Worm (Caenorhabditis elegans) whole organism, late embryonic: ENCODE results near the gene F54F2.9.

Experiments used
- C08G9.2 ChIP-seq: sonication (generic microtip); optimal IDR thresholded peaks from 2 replicates; lab custom pipeline; 2016; ENCODE audit warnings: mild to moderate bottlenecking, missing genetic modification characterization, moderate library complexity, missing compliant biosample characterization
- C38D4.7 ChIP-seq: fragments of 200-800 bp; sonication (Bioruptor generic); optimal IDR thresholded peaks from 2 replicates; lab custom pipeline; 2018; ENCODE audit warnings: mild to moderate bottlenecking, missing genetic modification characterization, moderate library complexity, missing compliant biosample characterization
- F13H6.1 ChIP-seq: sonication (generic microtip); optimal IDR thresholded peaks from 2 replicates; lab custom pipeline; 2016; ENCODE audit warnings: missing genetic modification characterization, missing compliant biosample characterization
- K02D7.2 ChIP-seq: sonication (generic microtip); optimal IDR thresholded peaks from 2 replicates; lab custom pipeline; 2017; ENCODE audit warnings: mild to moderate bottlenecking, missing genetic modification characterization, missing compliant biosample characterization
- K09A11.1 ChIP-seq: sonication (generic microtip); optimal IDR thresholded peaks from 2 replicates; lab custom pipeline; 2017; ENCODE audit warnings: antibody characterized with exemption, mild to moderate bottlenecking, missing genetic modification characterization, missing compliant biosample characterization; ENCODE audit not compliant: insufficient read depth
- T23F11.4 ChIP-seq: fragments of 200-800 bp; sonication (Bioruptor generic); optimal IDR thresholded peaks from 2 replicates; lab custom pipeline; 2018; ENCODE audit warnings: mild to moderate bottlenecking, missing genetic modification characterization, missing compliant biosample characterization
- ama-1 ChIP-seq: fragments of 150-350 bp; optimal IDR thresholded peaks from 2 replicates; lab custom pipeline; 2014
- ceh-14 ChIP-seq: sonication (generic microtip); optimal IDR thresholded peaks from 2 replicates; lab custom pipeline; 2016; ENCODE audit warnings: missing genotype, missing genetic modification characterization, missing compliant biosample characterization
- ceh-18 ChIP-seq: sonication (generic microtip); optimal IDR thresholded peaks from 2 replicates; lab custom pipeline; 2016; ENCODE audit warnings: missing genetic modification characterization, missing compliant biosample characterization
- ceh-19 ChIP-seq: fragments of 200-800 bp; sonication (Bioruptor generic); optimal IDR thresholded peaks from 2 replicates; lab custom pipeline; 2018; ENCODE audit warnings: mild to moderate bottlenecking, missing genetic modification characterization, missing compliant biosample characterization
- ceh-2 ChIP-seq: sonication (generic microtip); optimal IDR thresholded peaks from 2 replicates; lab custom pipeline; 2016; ENCODE audit warnings: missing genotype, missing genetic modification characterization, missing compliant biosample characterization
- ceh-34 ChIP-seq: sonication (generic microtip); optimal IDR thresholded peaks from 2 replicates; lab custom pipeline; 2016; ENCODE audit warnings: mild to moderate bottlenecking, missing genetic modification characterization, missing compliant biosample characterization
- ceh-48 ChIP-seq: sonication (generic microtip); optimal IDR thresholded peaks from 2 replicates; lab custom pipeline; 2016; ENCODE audit warnings: missing genetic modification characterization, inconsistent platforms, missing compliant biosample characterization
- ceh-6 ChIP-seq: fragments of 200-800 bp; sonication (Bioruptor generic); optimal IDR thresholded peaks from 2 replicates; lab custom pipeline; 2018; ENCODE audit warnings: mild to moderate bottlenecking, missing genetic modification characterization, missing compliant biosample characterization
- dmd-4 ChIP-seq: sonication (generic microtip); optimal IDR thresholded peaks from 2 replicates; lab custom pipeline; 2016; ENCODE audit warnings: borderline replicate concordance, missing genetic modification characterization, missing compliant biosample characterization
- elt-2 ChIP-seq: sonication (generic microtip); optimal IDR thresholded peaks from 2 replicates; lab custom pipeline; 2016; ENCODE audit warnings: missing genetic modification reagents, missing genetic modification characterization, missing compliant biosample characterization
- elt-4 ChIP-seq: sonication (generic microtip); optimal IDR thresholded peaks from 2 replicates; lab custom pipeline; 2016; ENCODE audit warnings: missing genetic modification characterization, missing compliant biosample characterization
- ets-4 ChIP-seq: sonication (generic microtip); optimal IDR thresholded peaks from 2 replicates; lab custom pipeline; 2016; ENCODE audit warnings: missing genetic modification characterization, missing compliant biosample characterization
- fax-1 ChIP-seq: sonication (generic microtip); optimal IDR thresholded peaks from 2 replicates; lab custom pipeline; 2016; ENCODE audit warnings: missing genotype, missing genetic modification characterization, missing compliant biosample characterization
- fkh-6 ChIP-seq: sonication (generic microtip); optimal IDR thresholded peaks from 2 replicates; lab custom pipeline; 2016; ENCODE audit warnings: missing genetic modification characterization, missing compliant biosample characterization
- gmeb-2 ChIP-seq: sonication (generic microtip); optimal IDR thresholded peaks from 2 replicates; lab custom pipeline; 2016; ENCODE audit warnings: missing genetic modification characterization, inconsistent platforms, missing compliant biosample characterization
- hlh-30 ChIP-seq: sonication (generic microtip); optimal IDR thresholded peaks from 2 replicates; lab custom pipeline; 2017; ENCODE audit warnings: antibody characterized with exemption, missing genetic modification characterization, missing compliant biosample characterization; ENCODE audit not compliant: insufficient read depth
- hlh-8 ChIP-seq: sonication (generic microtip); optimal IDR thresholded peaks from 2 replicates; lab custom pipeline; 2016; ENCODE audit warnings: missing genotype, missing genetic modification characterization, missing compliant biosample characterization
- lim-6 ChIP-seq: sonication (generic microtip); optimal IDR thresholded peaks from 2 replicates; lab custom pipeline; 2016; ENCODE audit warnings: missing genetic modification characterization, missing compliant biosample characterization
- madf-2 ChIP-seq: sonication (generic microtip); optimal IDR thresholded peaks from 2 replicates; lab custom pipeline; 2017; ENCODE audit warnings: missing genetic modification characterization, missing compliant biosample characterization
- nfya-1 ChIP-seq: sonication (generic microtip); optimal IDR thresholded peaks from 2 replicates; lab custom pipeline; 2017; ENCODE audit warnings: missing genetic modification characterization, mild to moderate bottlenecking, missing compliant biosample characterization, antibody characterized with exemption, moderate library complexity
- nhr-11 ChIP-seq: fragments of 150-350 bp; optimal IDR thresholded peaks from 2 replicates; lab custom pipeline; 2014; ENCODE audit warnings: missing biosample characterization, missing genetic modification characterization
- pax-1 ChIP-seq: fragments of 150-350 bp; optimal IDR thresholded peaks from 2 replicates; lab custom pipeline; 2014; ENCODE audit warnings: missing biosample characterization, missing genetic modification characterization
- pqm-1 ChIP-seq: sonication (generic microtip); optimal IDR thresholded peaks from 2 replicates; lab custom pipeline; 2016; ENCODE audit warnings: missing genetic modification characterization, missing compliant biosample characterization
- ref-2 ChIP-seq: sonication (generic microtip); optimal IDR thresholded peaks from 2 replicates; lab custom pipeline; 2016; ENCODE audit warnings: missing genetic modification characterization, missing compliant biosample characterization
- sdc-2 ChIP-seq: sonication (generic microtip); optimal IDR thresholded peaks from 2 replicates; lab custom pipeline; 2016; ENCODE audit warnings: missing genotype, missing genetic modification characterization, missing compliant biosample characterization
- sox-4 ChIP-seq: sonication (generic microtip); optimal IDR thresholded peaks from 2 replicates; lab custom pipeline; 2017; ENCODE audit warnings: mild to moderate bottlenecking, missing genetic modification characterization, inconsistent platforms, missing compliant biosample characterization
- tbx-7 ChIP-seq: sonication (generic microtip); optimal IDR thresholded peaks from 2 replicates; lab custom pipeline; 2016; ENCODE audit warnings: missing genotype, missing genetic modification characterization, missing compliant biosample characterization
- ttx-3 ChIP-seq: sonication (generic microtip); optimal IDR thresholded peaks from 2 replicates; lab custom pipeline; 2016; ENCODE audit warnings: missing genetic modification reagents, missing genetic modification characterization, missing compliant biosample characterization
- unc-55 ChIP-seq: sonication (generic microtip); optimal IDR thresholded peaks from 2 replicates; lab custom pipeline; 2017; ENCODE audit warnings: missing biosample characterization, missing genetic modification reagents, missing genetic modification characterization
- zip-5 ChIP-seq: sonication (generic microtip); optimal IDR thresholded peaks from 2 replicates; lab custom pipeline; 2016; ENCODE audit warnings: missing genetic modification characterization, missing compliant biosample characterization
- ztf-16 ChIP-seq: sonication (generic microtip); optimal IDR thresholded peaks from 2 replicates; lab custom pipeline; 2017; ENCODE audit warnings: missing genetic modification characterization, missing compliant biosample characterization

The F54F2.9 gene

DNA sequence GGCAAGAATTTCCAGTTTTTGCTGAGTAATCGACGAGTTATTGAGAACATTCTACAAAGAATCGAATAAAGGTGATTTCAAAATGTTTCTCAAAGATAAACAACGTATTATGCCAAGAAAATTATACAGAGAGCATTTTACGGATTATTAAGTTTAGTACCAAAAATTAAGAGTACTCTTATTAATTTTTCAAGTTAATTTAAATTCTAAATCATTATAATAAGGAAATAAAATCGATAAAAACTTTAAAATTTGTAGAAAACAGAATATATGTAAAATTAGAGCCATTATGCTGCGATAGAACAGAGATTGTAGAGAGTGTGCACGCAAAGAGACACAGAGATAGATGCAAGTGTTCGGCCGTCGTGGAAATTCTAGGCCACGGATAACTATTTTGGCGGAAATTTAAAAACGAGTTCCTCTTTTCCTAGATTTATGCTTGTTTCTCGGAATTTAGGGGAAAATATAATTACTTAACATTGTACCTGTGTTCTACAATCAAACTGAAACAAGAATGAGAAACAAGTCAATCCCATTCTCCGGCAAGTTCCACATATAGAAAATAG, 23.5 kb upstream of the F54F2.9 start, which contains the start of gene F44E2.9 (continued):
- TF ChIP-seq nfya-1 (tag; lab: Kevin White, UChicago) = peak; percentile 22
- TF ChIP-seq ceh-14 (tag; lab: Kevin White, UChicago) = peak; percentile 1
- peak; percentile 77 for TF ChIP-seq ceh-2 (tag; lab: Kevin White, UChicago)
- TF ChIP-seq C08G9.2 = peak; percentile 87
- peak; percentile 66 for TF ChIP-seq zip-5 (tag; lab: Kevin White, UChicago)
- TF ChIP-seq ref-2 (tag; lab: Kevin White, UChicago) = peak; percentile 51
- TF ChIP-seq sdc-2 (tag; lab: Kevin White, UChicago) = peak; percentile 11
- TF ChIP-seq ceh-48 = no peak
- peak; percentile 81 for TF ChIP-seq ets-4 (tag; lab: Kevin White, UChicago)
- TF ChIP-seq gmeb-2 (tag; lab: Kevin White, UChicago) = no peak
- no peak for TF ChIP-seq sox-4 (tag; lab: Kevin White, UChicago)
- no peak for TF ChIP-seq ceh-6
- TF ChIP-seq unc-55 = no peak
- TF ChIP-seq, all 69 proteins: peak for 19

DNA sequence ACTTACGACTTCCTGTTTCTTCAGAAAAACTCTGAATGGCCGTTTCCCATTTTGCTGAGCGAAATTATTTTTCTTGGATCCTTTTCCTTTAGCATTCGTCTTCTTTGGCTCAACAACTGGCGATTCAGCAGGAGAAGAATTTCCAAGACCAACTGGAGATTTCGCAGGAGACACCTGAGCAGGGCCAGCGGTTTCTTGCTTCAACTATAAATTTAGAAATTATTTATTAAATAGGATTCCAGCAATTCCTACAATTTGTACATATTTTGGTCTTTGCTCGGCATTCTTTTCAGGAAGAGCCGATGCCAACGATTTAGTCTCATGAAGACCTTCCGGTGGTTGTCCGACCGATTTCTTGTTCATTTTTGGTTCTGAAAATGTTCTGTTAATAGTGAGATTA, 22.5 kb upstream of the F54F2.9 start, which contains the start of gene F44E2.8:
Gene F44E2.8, minus strand, starts transcription at position 371 of the 400 bp plus-strand sequence.
- no peak for TF ChIP-seq ceh-48
- no peak for TF ChIP-seq fkh-6 (tag; lab: Kevin White, UChicago)
- no peak for TF ChIP-seq pqm-1
- no peak for TF ChIP-seq ztf-16 (tag; lab: Kevin White, UChicago)
- no peak for TF ChIP-seq F13H6.1 (tag; lab: Kevin White, UChicago)
- TF ChIP-seq elt-2 (tag; lab: Kevin White, UChicago) = no peak
- TF ChIP-seq fax-1 (tag; lab: Kevin White, UChicago) = no peak
- TF ChIP-seq K02D7.2 (tag; lab: Kevin White, UChicago) = no peak
- TF ChIP-seq K09A11.1 (tag; lab: Kevin White, UChicago) = no peak
- TF ChIP-seq unc-55 = no peak
- no peak for TF ChIP-seq madf-2 (tag; lab: Kevin White, UChicago)
- TF ChIP-seq hlh-8 (tag; lab: Kevin White, UChicago) = no peak
- no peak for TF ChIP-seq ceh-18
- TF ChIP-seq ceh-19 (GFP tag; lab: Kevin White, UChicago) = no peak
- TF ChIP-seq ama-1 (lab: Kevin White, UChicago) = no peak
- no peak for TF ChIP-seq ceh-6
- no peak for TF ChIP-seq lim-6 (tag; lab: Kevin White, UChicago)
- TF ChIP-seq C38D4.7 = no peak
- TF ChIP-seq tbx-7 (tag; lab: Kevin White, UChicago) = no peak

DNA sequence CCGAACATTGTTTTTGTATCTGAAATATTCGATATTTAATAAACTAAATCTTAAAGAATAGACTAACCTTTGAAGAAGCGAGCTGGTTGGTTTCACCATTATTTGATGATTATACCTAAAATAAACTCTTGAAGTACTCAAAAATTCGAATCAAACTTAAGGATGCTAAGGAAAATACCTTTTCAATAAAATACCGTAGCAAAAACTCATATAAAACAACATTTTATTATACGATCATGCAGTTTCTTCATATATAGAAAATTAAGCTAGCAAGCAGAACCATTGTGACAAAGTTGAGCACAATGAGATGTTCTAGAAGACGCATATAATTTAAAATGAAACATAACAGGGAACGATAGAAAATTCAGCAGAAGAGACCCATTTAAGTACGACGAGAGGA, 21.3 kb upstream of the F54F2.9 start, which contains the start of gene F44E2.7:
Gene F44E2.7, minus strand, starts transcription at position 101 of the 400 bp plus-strand sequence.
- TF ChIP-seq ceh-34 (tag; lab: Kevin White, UChicago) = no peak
- no peak for TF ChIP-seq elt-4 (tag; lab: Kevin White, UChicago)
- no peak for TF ChIP-seq pax-1
- TF ChIP-seq ttx-3 = no peak
- TF ChIP-seq nhr-11 = no peak
- no peak for TF ChIP-seq hlh-8 (tag; lab: Kevin White, UChicago)
- TF ChIP-seq K09A11.1 (tag; lab: Kevin White, UChicago) = no peak
- TF ChIP-seq T23F11.4 (GFP tag; lab: Kevin White, UChicago) = no peak
- no peak for TF ChIP-seq nfya-1 (tag; lab: Kevin White, UChicago)

DNA sequence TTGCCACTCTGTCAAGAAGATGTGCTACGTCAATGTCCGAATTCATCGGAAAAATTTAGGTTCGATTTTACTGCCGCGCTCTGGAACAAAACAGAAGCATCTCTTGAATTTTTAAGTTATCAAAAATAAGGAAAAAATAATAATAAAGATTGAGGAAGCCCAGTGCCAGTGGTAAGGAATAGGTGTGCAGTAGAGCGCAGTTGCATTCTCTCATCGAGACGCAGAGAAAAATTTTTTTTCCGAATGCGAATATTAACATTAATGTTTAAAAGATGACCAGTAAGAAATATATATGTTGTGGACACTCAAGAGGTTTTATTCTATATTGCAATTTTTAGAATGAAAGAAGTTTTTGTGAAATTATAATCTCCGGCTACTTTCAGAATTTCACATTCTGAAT, 20.7 kb upstream of the F54F2.9 start:
- peak; percentile 14 for TF ChIP-seq nfya-1 (tag; lab: Kevin White, UChicago)
- no peak for TF ChIP-seq hlh-30
- TF ChIP-seq dmd-4 (tag; lab: Kevin White, UChicago) = no peak
- TF ChIP-seq unc-55 = peak; percentile 6
- no peak for TF ChIP-seq sox-4 (tag; lab: Kevin White, UChicago)
